Worm (Caenorhabditis elegans) whole organism, L4 larva: Measurements from ENCODE around the gene K09G1.1.

Experiments
- D1046.2 ChIP-seq: fragments of 200-800 bp; sonication (Bioruptor generic); IDR thresholded peaks from 2 replicates; pipeline ENCODE4 v1.3.6; 2022; ENCODE audit warnings: missing genetic modification characterization, missing compliant biosample characterization
- F26F4.8 ChIP-seq: fragments of 200-800 bp; sonication (Bioruptor generic); conservative IDR thresholded peaks from 2 replicates; pipeline ENCODE4 v1.3.6; 2022; ENCODE audit warnings: missing genetic modification characterization, missing compliant biosample characterization
- F44E2.7 ChIP-seq: fragments of 200-800 bp; sonication (Bioruptor generic); IDR thresholded peaks from 2 replicates; pipeline ENCODE4 v2.1.2; 2022; ENCODE audit warnings: missing genetic modification characterization, missing compliant biosample characterization
- F49E8.2 ChIP-seq: sonication (generic microtip); optimal IDR thresholded peaks from 2 replicates; lab custom pipeline; 2016; ENCODE audit warnings: missing compliant biosample characterization, mild to moderate bottlenecking, missing genetic modification characterization, borderline replicate concordance
- T20F7.1 ChIP-seq: fragments of 200-800 bp; sonication (Bioruptor generic); optimal IDR thresholded peaks from 2 replicates; lab custom pipeline; 2018; ENCODE audit warnings: mild to moderate bottlenecking, missing genetic modification characterization, missing compliant biosample characterization
- T26A8.4 ChIP-seq: fragments of 200-800 bp; sonication (Bioruptor generic); IDR thresholded peaks from 2 replicates; pipeline ENCODE4 v1.3.6; 2022; ENCODE audit warnings: missing genetic modification characterization, missing compliant biosample characterization
- Y75B8A.6 ChIP-seq: fragments of 200-800 bp; sonication (Bioruptor generic); IDR thresholded peaks from 2 replicates; pipeline ENCODE4 v1.3.6; 2022; ENCODE audit warnings: missing genetic modification reagents, missing genetic modification characterization, missing compliant biosample characterization
- ZK337.2 ChIP-seq: fragments of 200-800 bp; sonication (Bioruptor generic); IDR thresholded peaks from 2 replicates; pipeline ENCODE4 v1.3.6; 2022; ENCODE audit warnings: missing genetic modification reagents, missing genetic modification characterization, missing compliant biosample characterization
- aha-1 ChIP-seq: fragments of 150-350 bp; peaks from one replicate; lab custom pipeline; 2014; ENCODE audit warnings: missing biosample characterization, missing genetic modification characterization
- aly-2 ChIP-seq: sonication (generic microtip); optimal IDR thresholded peaks from 2 replicates; lab custom pipeline; 2018; ENCODE audit warnings: missing biosample characterization, missing genetic modification characterization
- arid-1 ChIP-seq: fragments of 200-800 bp; sonication (Bioruptor generic); conservative IDR thresholded peaks from 2 replicates; pipeline ENCODE4 v1.3.6; 2022; ENCODE audit warnings: missing genetic modification reagents, missing genetic modification characterization, missing compliant biosample characterization
- ceh-20 ChIP-seq: fragments of 200-800 bp; sonication (Bioruptor generic); IDR thresholded peaks from 2 replicates; pipeline ENCODE4 v1.3.6; 2022; ENCODE audit warnings: missing genetic modification reagents, missing genetic modification characterization, missing compliant biosample characterization
- ceh-32 ChIP-seq: sonication (generic microtip); optimal IDR thresholded peaks from 2 replicates; lab custom pipeline; 2016; ENCODE audit warnings: mild to moderate bottlenecking, missing genetic modification characterization, missing compliant biosample characterization; ENCODE audit not compliant: poor library complexity
- ceh-62 ChIP-seq: sonication (generic microtip); optimal IDR thresholded peaks from 2 replicates; lab custom pipeline; 2017; ENCODE audit warnings: missing biosample characterization, missing genetic modification characterization
- ces-1 ChIP-seq: fragments of 150-350 bp; sonication (generic microtip); optimal IDR thresholded peaks from 4 replicates; lab custom pipeline; 2014; ENCODE audit warnings: missing biosample characterization, missing genetic modification reagents, missing genetic modification characterization
- cey-2 ChIP-seq: sonication (generic microtip); optimal IDR thresholded peaks from 3 replicates; lab custom pipeline; 2017; ENCODE audit warnings: missing genetic modification characterization, mild to moderate bottlenecking, missing compliant biosample characterization, antibody characterized with exemption, borderline replicate concordance; ENCODE audit not compliant: insufficient read depth
- ctbp-1 ChIP-seq: fragments of 200-800 bp; sonication (Bioruptor generic); IDR thresholded peaks from 2 replicates; pipeline ENCODE4 v1.3.6; 2022; ENCODE audit warnings: missing genetic modification reagents, missing genetic modification characterization, missing compliant biosample characterization
- daf-12 ChIP-seq: fragments of 150-350 bp; optimal IDR thresholded peaks from 2 replicates; lab custom pipeline; 2014; ENCODE audit warnings: missing biosample characterization, missing genetic modification reagents, missing genetic modification characterization
- daf-19 ChIP-seq: fragments of 200-800 bp; sonication (Bioruptor generic); conservative IDR thresholded peaks from 2 replicates; pipeline ENCODE4 v1.3.6; 2022; ENCODE audit warnings: missing genetic modification characterization, missing compliant biosample characterization
- dmd-8 ChIP-seq: fragments of 200-800 bp; sonication (Bioruptor generic); IDR thresholded peaks from 2 replicates; pipeline ENCODE4 v1.3.6; 2022; ENCODE audit warnings: missing genetic modification characterization, missing compliant biosample characterization
- dpl-1 ChIP-seq: fragments of 150-350 bp; optimal IDR thresholded peaks from 2 replicates; lab custom pipeline; 2014; ENCODE audit warnings: missing biosample characterization, missing genetic modification reagents, missing genetic modification characterization
- duxl-1 ChIP-seq: sonication (generic microtip); optimal IDR thresholded peaks from 2 replicates; lab custom pipeline; 2016; ENCODE audit warnings: mild to moderate bottlenecking, missing genetic modification characterization, moderate library complexity, missing compliant biosample characterization; ENCODE audit not compliant: poor library complexity
- hif-1 ChIP-seq, 2 experiments: sonication (generic microtip); optimal IDR thresholded peaks; 2 replicates each; lab custom pipeline; 2016 to 2017; ENCODE audit warnings: missing compliant biosample characterization in 2 of 2, missing genetic modification characterization in 2 of 2, missing genetic modification reagents in 2 of 2, missing genotype in 2 of 2, mild to moderate bottlenecking in 1 of 2
- hlh-30 ChIP-seq: sonication (generic microtip); optimal IDR thresholded peaks from 2 replicates; lab custom pipeline; 2017; ENCODE audit warnings: antibody characterized with exemption, mild to moderate bottlenecking, missing genetic modification characterization, missing compliant biosample characterization; ENCODE audit not compliant: insufficient read depth
- jun-1 ChIP-seq: fragments of 150-350 bp; optimal IDR thresholded peaks from 2 replicates; lab custom pipeline; 2014; ENCODE audit warnings: missing biosample characterization, missing genetic modification reagents, missing genetic modification characterization
- lin-1 ChIP-seq: fragments of 200-800 bp; sonication (Bioruptor generic); IDR thresholded peaks from 2 replicates; pipeline ENCODE4 v1.3.6; 2022; ENCODE audit warnings: missing genetic modification reagents, missing genetic modification characterization, missing compliant biosample characterization
- lin-15B ChIP-seq: fragments of 150-350 bp; sonication (generic microtip); optimal IDR thresholded peaks from 3 replicates; lab custom pipeline; 2014; ENCODE audit warnings: missing biosample characterization, missing genetic modification characterization
- lin-38 ChIP-seq: fragments of 200-800 bp; sonication (Bioruptor generic); IDR thresholded peaks from 2 replicates; pipeline ENCODE4 v1.3.6; 2022; ENCODE audit warnings: missing genetic modification reagents, missing genetic modification characterization, missing compliant biosample characterization
- lin-39 ChIP-seq: fragments of 150-350 bp; optimal IDR thresholded peaks from 2 replicates; lab custom pipeline; 2014; ENCODE audit warnings: missing biosample characterization, missing genetic modification reagents, missing genetic modification characterization
- lir-3 ChIP-seq: sonication (generic microtip); optimal IDR thresholded peaks from 2 replicates; lab custom pipeline; 2016; ENCODE audit warnings: mild to moderate bottlenecking, missing genetic modification characterization, missing compliant biosample characterization
- lsy-2 ChIP-seq, 2 experiments: fragments of 150-350 bp in 1 of 2; sonication (generic microtip) in 1 of 2; optimal IDR thresholded peaks; 2 replicates each; lab custom pipeline; 2014 to 2017; ENCODE audit warnings: missing biosample characterization in 2 of 2, missing genetic modification characterization in 2 of 2
- mep-1 ChIP-seq: fragments of 150-350 bp; sonication (generic microtip); optimal IDR thresholded peaks from 3 replicates; lab custom pipeline; 2014; ENCODE audit warnings: missing biosample characterization, missing genetic modification characterization
- mxl-3 ChIP-seq: fragments of 200-800 bp; sonication (Bioruptor generic); optimal IDR thresholded peaks from 2 replicates; lab custom pipeline; 2018; ENCODE audit warnings: mild to moderate bottlenecking, missing genetic modification characterization, missing compliant biosample characterization
- nhr-10 ChIP-seq: fragments of 150-350 bp; optimal IDR thresholded peaks from 2 replicates; lab custom pipeline; 2014; ENCODE audit warnings: missing biosample characterization, missing genetic modification characterization
- nhr-237 ChIP-seq: sonication (generic microtip); optimal IDR thresholded peaks from 2 replicates; lab custom pipeline; 2017; ENCODE audit warnings: missing biosample characterization, missing genetic modification characterization
- nhr-28 ChIP-seq: fragments of 150-350 bp; optimal IDR thresholded peaks from 2 replicates; lab custom pipeline; 2014; ENCODE audit warnings: missing biosample characterization, missing genetic modification characterization
- pha-4 ChIP-seq, 2 experiments: fragments of 150-350 bp in 1 of 2; fragments of 200-800 bp in 1 of 2; sonication (Bioruptor generic) in 1 of 2; IDR thresholded peaks in 1 of 2; optimal IDR thresholded peaks in 1 of 2; 2 replicates each; pipeline versions ENCODE4 v1.3.6 to Lab custom; 2014 to 2022; ENCODE audit warnings: missing genetic modification characterization in 2 of 2, missing genetic modification reagents in 2 of 2, missing biosample characterization in 1 of 2, missing compliant biosample characterization in 1 of 2
- sdz-12 ChIP-seq: fragments of 200-800 bp; sonication (Bioruptor generic); optimal IDR thresholded peaks from 2 replicates; lab custom pipeline; 2018; ENCODE audit warnings: mild to moderate bottlenecking, missing genetic modification characterization, missing compliant biosample characterization
- set-16 ChIP-seq: fragments of 200-800 bp; sonication (Bioruptor generic); IDR thresholded peaks from 2 replicates; pipeline ENCODE4 v1.3.6; 2022; ENCODE audit warnings: missing genetic modification reagents, missing genetic modification characterization, missing compliant biosample characterization
- skn-1 ChIP-seq: fragments of 150-350 bp; optimal IDR thresholded peaks from 2 replicates; lab custom pipeline; 2014; ENCODE audit warnings: missing biosample characterization, missing genetic modification characterization
- snpc-1.2 ChIP-seq: fragments of 200-800 bp; sonication (Bioruptor generic); IDR thresholded peaks from 2 replicates; pipeline ENCODE4 v1.3.6; 2022; ENCODE audit warnings: missing genetic modification reagents, missing genetic modification characterization, missing compliant biosample characterization
- snpc-4 ChIP-seq: fragments of 150-350 bp; optimal IDR thresholded peaks from 2 replicates; lab custom pipeline; 2014; ENCODE audit warnings: missing biosample characterization, missing genetic modification characterization
- spr-1 ChIP-seq: sonication (generic microtip); optimal IDR thresholded peaks from 2 replicates; lab custom pipeline; 2016; ENCODE audit warnings: mild to moderate bottlenecking, missing genetic modification characterization, missing compliant biosample characterization
- tag-97 ChIP-seq: fragments of 200-800 bp; sonication (Bioruptor generic); IDR thresholded peaks from 2 replicates; pipeline ENCODE4 v1.3.6; 2022; ENCODE audit warnings: missing genetic modification characterization, missing compliant biosample characterization
- tra-1 ChIP-seq: fragments of 200-800 bp; sonication (Bioruptor generic); IDR thresholded peaks from 2 replicates; pipeline ENCODE4 v1.3.6; 2022; ENCODE audit warnings: missing genetic modification reagents, missing genetic modification characterization, missing compliant biosample characterization
- unc-130 ChIP-seq: sonication (generic microtip); optimal IDR thresholded peaks from 2 replicates; lab custom pipeline; 2016; ENCODE audit warnings: missing genetic modification reagents, missing genetic modification characterization, missing compliant biosample characterization
- unc-62 ChIP-seq, 3 experiments: fragments of 150-350 bp in 1 of 3; sonication (generic microtip); optimal IDR thresholded peaks in 2 of 3; peaks in 1 of 3; 1 replicate in 1 of 3; 2 replicates in 2 of 3; lab custom pipeline; 2014 to 2017; ENCODE audit warnings: missing biosample characterization in 3 of 3, missing genetic modification characterization in 3 of 3, missing genetic modification reagents in 3 of 3, missing genotype in 1 of 3
- vab-7 ChIP-seq: fragments of 200-800 bp; sonication (Bioruptor generic); IDR thresholded peaks from 2 replicates; pipeline ENCODE4 v1.3.6; 2022; ENCODE audit warnings: missing genetic modification reagents, missing genetic modification characterization, missing compliant biosample characterization
- zfp-3 ChIP-seq: fragments of 200-800 bp; sonication (Bioruptor generic); conservative IDR thresholded peaks from 2 replicates; pipeline ENCODE4 v1.3.6; 2022; ENCODE audit warnings: missing genetic modification reagents, missing genetic modification characterization, missing compliant biosample characterization

Gene K09G1.1

ce11 chrV:9546860-9547269 is 36.5 kb upstream of the K09G1.1 start, which contains the start of gene his-37:
Gene his-37, plus strand, starts transcription at chrV:9547105.
- TF ChIP-seq nhr-10 (peak; percentile 73), jun-1 (tag; lab: Kevin White, UChicago) (peak; percentile 97), ZK337.2 (GFP tag; lab: Robert Waterston, UW) (peak; percentile 68; the same call in 1 of the 2 replicates), aha-1 (tag; lab: Kevin White, UChicago) (peak; percentile 100), D1046.2 (GFP tag; lab: Robert Waterston, UW) (peak; percentile 91; the same call in 1 of the 2 replicates), daf-19 (peak; percentile 97), F49E8.2 (tag; lab: Kevin White, UChicago) (no peak), zfp-3 (peak; percentile 99), skn-1 (peak; percentile 78), set-16 (GFP tag; lab: Robert Waterston, UW) (peak; percentile 51; the same call in 1 of the 2 replicates), dmd-8 (GFP tag; lab: Robert Waterston, UW) (no peak), T26A8.4 (GFP tag; lab: Robert Waterston, UW) (peak; percentile 98), snpc-1.2 (no peak), nhr-237 (tag; lab: Kevin White, UChicago) (peak; percentile 82), mxl-3 (peak; percentile 99), lin-39 (tag; lab: Kevin White, UChicago) (peak; percentile 62), nhr-28 (tag; lab: Kevin White, UChicago) (peak; percentile 99), lin-15B (tag; lab: Kevin White, UChicago) (no peak), lir-3 (tag; lab: Kevin White, UChicago) (peak; percentile 88), lsy-2 (tag; optimal IDR thresholded peaks at IDR 0.05; lab: Kevin White, UChicago) (peak; percentile 95 to 97), ctbp-1 (GFP tag; lab: Robert Waterston, UW) (peak; percentile 98), F44E2.7 (GFP tag; lab: Robert Waterston, UW) (no peak), tag-97 (GFP tag; lab: Robert Waterston, UW) (no peak), Y75B8A.6 (GFP tag; lab: Robert Waterston, UW) (peak; percentile 64; the same call in 1 of the 2 replicates), lin-38 (GFP tag; lab: Robert Waterston, UW) (peak; percentile 91), cey-2 (tag; lab: Kevin White, UChicago) (peak; percentile 88), tra-1 (GFP tag; lab: Robert Waterston, UW) (peak; percentile 98), T20F7.1 (GFP tag; lab: Kevin White, UChicago) (peak; percentile 96), ceh-62 (no peak), pha-4 (GFP tag; IDR thresholded peaks at IDR 0.05; lab: Robert Waterston, UW) (peak; percentile 97), pha-4 (tag; optimal IDR thresholded peaks at IDR 0.05; lab: Kevin White, UChicago) (peak; percentile 98), vab-7 (GFP tag; lab: Robert Waterston, UW) (peak; percentile 92), snpc-4 (tag; lab: Kevin White, UChicago) (peak; percentile 54), aly-2 (tag; lab: Kevin White, UChicago) (no peak), hlh-30 (peak; percentile 92), duxl-1 (tag; lab: Kevin White, UChicago) (peak; percentile 96), unc-62 (GFP tag; optimal IDR thresholded peaks at IDR 0.05 in 1 of 2; lab: Kevin White, UChicago) (peak; percentile 46 to 100), unc-62 (tag; optimal IDR thresholded peaks at IDR 0.05; lab: Kevin White, UChicago) (no peak), spr-1 (peak; percentile 96), daf-12 (tag; lab: Kevin White, UChicago) (no peak), dpl-1 (GFP tag; lab: Kevin White, UChicago) (peak; percentile 95), mep-1 (tag; lab: Kevin White, UChicago) (peak; percentile 99), lin-1 (GFP tag; lab: Robert Waterston, UW) (peak; percentile 94), unc-130 (GFP tag; lab: Kevin White, UChicago) (no peak), ceh-32 (tag; lab: Kevin White, UChicago) (peak; percentile 82), hif-1 (tag; optimal IDR thresholded peaks at IDR 0.05; lab: Kevin White, UChicago) (peak; percentile 82 to 93), ces-1 (GFP tag; lab: Kevin White, UChicago) (peak; percentile 89), sdz-12 (GFP tag; lab: Kevin White, UChicago) (no peak), F26F4.8 (no peak), ceh-20 (GFP tag; lab: Robert Waterston, UW) (peak; percentile 99), arid-1 (peak; percentile 92)
